Worm (Caenorhabditis elegans): ENCODE data around the gene Y73F8A.10.
A peak's percentile ranks its signal among the peaks of the same experiment; 100 is the strongest.

Gene Y73F8A.10

ce11 chrIV:15274063-15274462 is 20.1 kb upstream of the Y73F8A.10 start:
- TF ChIP-seq T26A5.8 (tag; optimal IDR thresholded peaks at IDR 0.05) (no peak), madf-10 (tag; optimal IDR thresholded peaks at IDR 0.05) (no peak), ztf-25 (GFP tag; IDR thresholded peaks at IDR 0.05) (no peak), ztf-6 (GFP tag; IDR thresholded peaks at IDR 0.05) (no peak), hsf-1 (GFP tag; IDR thresholded peaks at IDR 0.05) (no peak)

ce11 chrIV:15275363-15275854 is 18.7 kb upstream of the Y73F8A.10 start, which contains the start of gene ccg-1:
Gene ccg-1, minus strand, starts transcription at chrIV:15275804.
- TF ChIP-seq attf-6 (GFP tag; IDR thresholded peaks at IDR 0.05) (peak; percentile 74), B0336.3 (GFP tag; IDR thresholded peaks at IDR 0.05) (no peak), snpc-4 (GFP tag; optimal IDR thresholded peaks at IDR 0.05) (no peak), snpc-4 (tag; optimal IDR thresholded peaks at IDR 0.05) (peak in 1 of 4 experiments; percentile 30)

ce11 chrIV:15280219-15280618 is 13.9 kb upstream of the Y73F8A.10 start:
- TF ChIP-seq C17E4.6 (GFP tag; IDR thresholded peaks at IDR 0.05) (no peak), dox-1 (GFP tag; IDR thresholded peaks at IDR 0.05) (no peak), zim-3 (tag; optimal IDR thresholded peaks at IDR 0.05) (no peak), fkh-3 (tag; optimal IDR thresholded peaks at IDR 0.05) (no peak), nfya-1 (tag; optimal IDR thresholded peaks at IDR 0.05; ENCODE audit: borderline replicate concordance, insufficient read depth) (no peak), lag-1 (GFP tag; IDR thresholded peaks at IDR 0.05) (no peak), pha-4 (tag; optimal IDR thresholded peaks at IDR 0.05) (no peak), ceh-91 (GFP tag; IDR thresholded peaks at IDR 0.05) (no peak), madf-3 (GFP tag; IDR thresholded peaks at IDR 0.05) (no peak)

ce11 chrIV:15283617-15284016 is 10.5 kb upstream of the Y73F8A.10 start:
- TF ChIP-seq pha-4 (tag; optimal IDR thresholded peaks at IDR 0.05) (no peak), dox-1 (GFP tag; IDR thresholded peaks at IDR 0.05) (no peak), attf-6 (GFP tag; IDR thresholded peaks at IDR 0.05) (peak; percentile 75), lin-54 (GFP tag; optimal IDR thresholded peaks at IDR 0.05) (no peak), snpc-4 (GFP tag; optimal IDR thresholded peaks at IDR 0.05) (peak; percentile 53), snpc-4 (tag; optimal IDR thresholded peaks at IDR 0.05) (peak in 3 of 4 experiments; percentile 56 to 77 (median 65)), ceh-58 (GFP tag; IDR thresholded peaks at IDR 0.05) (no peak), rcor-1 (GFP tag; IDR thresholded peaks at IDR 0.05) (no peak), hmg-1.2 (GFP tag; IDR thresholded peaks at IDR 0.05) (no peak), D2030.7 (GFP tag; IDR thresholded peaks at IDR 0.05) (no peak), ztf-28 (GFP tag; IDR thresholded peaks at IDR 0.05) (no peak), rpc-1 (optimal IDR thresholded peaks at IDR 0.05) (no peak), rpc-1 (tag; optimal IDR thresholded peaks at IDR 0.05) (no peak), nhr-90 (tag; optimal IDR thresholded peaks at IDR 0.05) (no peak)

- TF ChIP-seq F55B11.4 (tag; optimal IDR thresholded peaks at IDR 0.05; ENCODE audit: borderline replicate concordance, insufficient read depth) (no peak), dpl-1 (GFP tag; optimal IDR thresholded peaks at IDR 0.05) (no peak), aptf-3 (GFP tag; IDR thresholded peaks at IDR 0.05) (no peak), ztf-22 (GFP tag; optimal IDR thresholded peaks at IDR 0.05) (no peak), dpff-1 (tag; optimal IDR thresholded peaks at IDR 0.05) (no peak), ccch-3 (GFP tag; optimal IDR thresholded peaks at IDR 0.05) (no peak), C17E4.6 (GFP tag; IDR thresholded peaks at IDR 0.05) (no peak), ztf-25 (GFP tag; IDR thresholded peaks at IDR 0.05) (peak; percentile 76; the same call in 1 of the 2 replicates), fkh-3 (tag; optimal IDR thresholded peaks at IDR 0.05) (no peak), hsf-1 (GFP tag; IDR thresholded peaks at IDR 0.05) (peak; percentile 75), sdz-38 (tag; optimal IDR thresholded peaks at IDR 0.05) (no peak), ztf-26 (tag; optimal IDR thresholded peaks at IDR 0.05) (no peak), Y56A3A.18 (GFP tag; IDR thresholded peaks at IDR 0.05) (no peak), nhr-179 (tag; optimal IDR thresholded peaks at IDR 0.05) (no peak), B0035.1 (tag; optimal IDR thresholded peaks at IDR 0.05) (no peak), B0019.2 (GFP tag; conservative IDR thresholded peaks at IDR 0.05) (no peak), zim-3 (tag; optimal IDR thresholded peaks at IDR 0.05) (no peak), cebp-2 (GFP tag; IDR thresholded peaks at IDR 0.05) (0 out of 2 replicates have a peak, but pooled peaks have one; percentile 60), K12H6.12 (tag; optimal IDR thresholded peaks at IDR 0.05) (no peak), nhr-90 (tag; optimal IDR thresholded peaks at IDR 0.05) (no peak), ceh-100 (GFP tag; IDR thresholded peaks at IDR 0.05) (no peak), lsl-1 (GFP tag; optimal IDR thresholded peaks at IDR 0.05) (no peak)
Measured at ce11 chrIV:15289508-15289907, 4.6 kb upstream of the Y73F8A.10 start.
